Fruit fly (Drosophila melanogaster) whole organism, prepupa: ENCODE data around the gene Snm1.

Experiments
- Blimp-1 ChIP-seq: fragments of 200-800 bp; sonication (Bioruptor generic); optimal IDR thresholded peaks from 3 replicates; lab custom pipeline; 2017; ENCODE audit warnings: missing biosample characterization, missing genetic modification characterization, mild to moderate bottlenecking, moderate library complexity, missing genetic modification reagents
- CG10631 ChIP-seq: fragments of 200-800 bp; sonication (Bioruptor generic); optimal IDR thresholded peaks from 2 replicates; lab custom pipeline; 2016; ENCODE audit warnings: missing biosample characterization, missing genetic modification characterization
- CG11294 ChIP-seq: fragments of 200-800 bp; sonication (Bioruptor generic); IDR thresholded peaks from 2 replicates; pipeline ENCODE4 v1.3.6; 2022; ENCODE audit warnings: missing biosample characterization, missing genetic modification characterization
- CG15336 ChIP-seq: fragments of 200-800 bp; sonication (Bioruptor generic); IDR thresholded peaks from 2 replicates; pipeline ENCODE4 v1.3.6; 2022; ENCODE audit warnings: missing biosample characterization, missing genetic modification characterization
- CG1621 ChIP-seq: fragments of 200-800 bp; sonication (Bioruptor generic); optimal IDR thresholded peaks from 3 replicates; lab custom pipeline; 2018; ENCODE audit warnings: missing biosample characterization, mild to moderate bottlenecking, missing genetic modification characterization
- CG16779 ChIP-seq: fragments of 200-800 bp; sonication (Bioruptor generic); optimal IDR thresholded peaks from 3 replicates; lab custom pipeline; 2017; ENCODE audit warnings: missing biosample characterization, mild to moderate bottlenecking, missing genetic modification characterization
- CG3032 ChIP-seq: fragments of 200-800 bp; optimal IDR thresholded peaks from 2 replicates; lab custom pipeline; 2019; ENCODE audit warnings: missing biosample characterization, mild to moderate bottlenecking, missing genetic modification characterization, moderate library complexity
- CG32006 ChIP-seq: fragments of 200-800 bp; sonication (Bioruptor generic); optimal IDR thresholded peaks from 3 replicates; lab custom pipeline; 2017; ENCODE audit warnings: missing biosample characterization, mild to moderate bottlenecking, missing genetic modification characterization
- CG4318 ChIP-seq: fragments of 200-800 bp; sonication (Bioruptor generic); optimal IDR thresholded peaks from 3 replicates; lab custom pipeline; 2017; ENCODE audit warnings: missing biosample characterization, mild to moderate bottlenecking, missing genetic modification characterization
- CG6163 ChIP-seq: fragments of 200-800 bp; sonication (Bioruptor generic); IDR thresholded peaks from 3 replicates; pipeline ENCODE4 v1.3.6; 2022; ENCODE audit warnings: missing biosample characterization, missing genetic modification characterization
- CG6276 ChIP-seq: fragments of 200-800 bp; sonication (Bioruptor generic); optimal IDR thresholded peaks from 2 replicates; lab custom pipeline; 2017; ENCODE audit warnings: missing biosample characterization, mild to moderate bottlenecking, missing genetic modification characterization
- CG6792 ChIP-seq: fragments of 200-800 bp; sonication (Bioruptor generic); optimal IDR thresholded peaks from 3 replicates; lab custom pipeline; 2016; ENCODE audit warnings: missing biosample characterization, missing genetic modification characterization
- CG6808 ChIP-seq: fragments of 200-800 bp; sonication (Bioruptor generic); optimal IDR thresholded peaks from 3 replicates; lab custom pipeline; 2017; ENCODE audit warnings: missing biosample characterization, missing genetic modification characterization, mild to moderate bottlenecking, moderate library complexity, missing genetic modification reagents
- CG6854 ChIP-seq: fragments of 200-800 bp; sonication (Bioruptor generic); optimal IDR thresholded peaks from 2 replicates; lab custom pipeline; 2017; ENCODE audit warnings: missing biosample characterization, mild to moderate bottlenecking, missing genetic modification characterization
- CG7368 ChIP-seq: fragments of 200-800 bp; sonication (Bioruptor generic); optimal IDR thresholded peaks from 3 replicates; lab custom pipeline; 2016; ENCODE audit warnings: missing biosample characterization, missing genetic modification characterization
- CG8119 ChIP-seq: fragments of 200-800 bp; sonication (Bioruptor generic); IDR thresholded peaks from 3 replicates; pipeline ENCODE4 v1.3.6; 2022; ENCODE audit warnings: missing biosample characterization, missing genetic modification characterization
- CG9139 ChIP-seq: fragments of 200-800 bp; sonication (Bioruptor generic); optimal IDR thresholded peaks from 3 replicates; lab custom pipeline; 2017; ENCODE audit warnings: missing biosample characterization, mild to moderate bottlenecking, missing genetic modification characterization
- Eip75B ChIP-seq: fragments of 200-800 bp; sonication (Bioruptor generic); optimal IDR thresholded peaks from 3 replicates; lab custom pipeline; 2016; ENCODE audit warnings: missing biosample characterization, missing genetic modification characterization
- Eip78C ChIP-seq: fragments of 200-800 bp; sonication (Bioruptor generic); peaks from one replicate; lab custom pipeline; 2016; ENCODE audit warnings: missing biosample characterization, missing genetic modification characterization
- Gug ChIP-seq: fragments of 200-800 bp; sonication (Bioruptor generic); IDR thresholded peaks from 2 replicates; pipeline ENCODE4 v1.3.6; 2022; ENCODE audit warnings: missing biosample characterization, missing genetic modification characterization
- Met ChIP-seq: fragments of 200-800 bp; sonication (Bioruptor generic); optimal IDR thresholded peaks from 3 replicates; lab custom pipeline; 2016; ENCODE audit warnings: missing biosample characterization, missing genetic modification characterization
- OdsH ChIP-seq: fragments of 200-800 bp; sonication (Bioruptor generic); optimal IDR thresholded peaks from 3 replicates; lab custom pipeline; 2016; ENCODE audit warnings: missing biosample characterization, missing genetic modification characterization
- Sox102F ChIP-seq: fragments of 200-800 bp; sonication (Bioruptor generic); optimal IDR thresholded peaks from 2 replicates; lab custom pipeline; 2016; ENCODE audit warnings: missing biosample characterization, mild to moderate bottlenecking, missing genetic modification characterization
- Sox14 ChIP-seq: fragments of 200-800 bp; sonication (Bioruptor generic); optimal IDR thresholded peaks from 3 replicates; lab custom pipeline; 2016; ENCODE audit warnings: missing biosample characterization, missing genetic modification characterization
- Sox15 ChIP-seq: fragments of 200-800 bp; sonication (Bioruptor generic); optimal IDR thresholded peaks from 3 replicates; lab custom pipeline; 2016; ENCODE audit warnings: missing biosample characterization, missing genetic modification characterization
- dac ChIP-seq: fragments of 200-800 bp; sonication (Bioruptor generic); optimal IDR thresholded peaks from 2 replicates; lab custom pipeline; 2017; ENCODE audit warnings: missing biosample characterization, mild to moderate bottlenecking, missing genetic modification characterization
- dsx ChIP-seq: fragments of 200-800 bp; optimal IDR thresholded peaks from 3 replicates; lab custom pipeline; 2019; ENCODE audit warnings: missing biosample characterization, mild to moderate bottlenecking, missing genetic modification characterization, moderate library complexity; ENCODE audit not compliant: poor library complexity, severe bottlenecking
- esn ChIP-seq: fragments of 200-800 bp; sonication (Bioruptor generic); optimal IDR thresholded peaks from 2 replicates; lab custom pipeline; 2016; ENCODE audit warnings: missing biosample characterization, mild to moderate bottlenecking, missing genetic modification characterization, moderate library complexity
- fd59A ChIP-seq: fragments of 200-800 bp; sonication (Bioruptor generic); optimal IDR thresholded peaks from 2 replicates; lab custom pipeline; 2017; ENCODE audit warnings: missing biosample characterization, mild to moderate bottlenecking, missing genetic modification characterization, missing genetic modification reagents
- lz ChIP-seq: fragments of 200-800 bp; sonication (Bioruptor generic); optimal IDR thresholded peaks from 3 replicates; lab custom pipeline; 2016; ENCODE audit warnings: missing biosample characterization, missing genetic modification characterization
- salr ChIP-seq, 2 experiments: fragments of 200-800 bp; sonication (Bioruptor generic); optimal IDR thresholded peaks; 3 replicates each; lab custom pipeline; 2016 to 2018; ENCODE audit warnings: missing biosample characterization in 2 of 2, missing genetic modification characterization in 2 of 2, mild to moderate bottlenecking in 1 of 2
- spab ChIP-seq: fragments of 200-800 bp; sonication (Bioruptor generic); optimal IDR thresholded peaks from 2 replicates; lab custom pipeline; 2017; ENCODE audit warnings: missing biosample characterization, mild to moderate bottlenecking, missing genetic modification characterization, missing genetic modification reagents
- ss ChIP-seq, 2 experiments: fragments of 200-800 bp; sonication (Bioruptor generic); optimal IDR thresholded peaks; 2 replicates in 1 of 2; 3 replicates in 1 of 2; lab custom pipeline; 2017 to 2018; ENCODE audit warnings: mild to moderate bottlenecking in 2 of 2, missing biosample characterization in 2 of 2, missing genetic modification characterization in 2 of 2, moderate library complexity in 1 of 2
- svp ChIP-seq: fragments of 200-800 bp; sonication (Bioruptor generic); peaks from one replicate; lab custom pipeline; 2016; ENCODE audit warnings: missing biosample characterization, missing genetic modification characterization
- vri ChIP-seq: fragments of 200-800 bp; sonication (Bioruptor generic); optimal IDR thresholded peaks from 3 replicates; lab custom pipeline; 2016; ENCODE audit warnings: missing biosample characterization, mild to moderate bottlenecking, missing genetic modification characterization

The Snm1 gene

dm6 chr3R:5568590-5568989 is 13.7 kb downstream of the Snm1 start, which contains the start of the genes CG2931 and Rheb (continued):
- TF ChIP-seq vri (GFP tag; lab: Kevin White, UChicago) (peak; percentile 42), CG4318 (GFP tag; lab: Kevin White, UChicago) (no peak), Blimp-1 (GFP tag; lab: Kevin White, UChicago) (no peak), esn (GFP tag; lab: Kevin White, UChicago) (peak; percentile 65), fd59A (GFP tag; lab: Kevin White, UChicago) (no peak), spab (GFP tag; lab: Kevin White, UChicago) (no peak), CG6163 (no peak), lz (GFP tag; lab: Kevin White, UChicago) (peak; percentile 67), Gug (peak; percentile 46), CG8119 (peak; percentile 30; the same call in 1 of the 3 replicates), Sox14 (GFP tag; lab: Kevin White, UChicago) (peak; percentile 62), svp (GFP tag; lab: Kevin White, UChicago) (peak; percentile 82), Met (GFP tag; lab: Kevin White, UChicago) (no peak), OdsH (GFP tag; lab: Kevin White, UChicago) (no peak), Sox15 (GFP tag; lab: Kevin White, UChicago) (peak; percentile 40), Eip75B (GFP tag; lab: Kevin White, UChicago) (peak; percentile 61), CG6854 (GFP tag; lab: Kevin White, UChicago) (no peak), CG16779 (tag; lab: Kevin White, UChicago) (no peak), dac (peak; percentile 32), CG11294 (no peak), CG32006 (GFP tag; lab: Kevin White, UChicago) (peak; percentile 44), CG6792 (GFP tag; lab: Kevin White, UChicago) (peak; percentile 10), CG3032 (tag; lab: Kevin White, UChicago) (peak; percentile 67), salr (GFP tag; optimal IDR thresholded peaks at IDR 0.05; lab: Kevin White, UChicago) (no peak)
- TF ChIP-seq, all 60 proteins: peak for 34

DNA sequence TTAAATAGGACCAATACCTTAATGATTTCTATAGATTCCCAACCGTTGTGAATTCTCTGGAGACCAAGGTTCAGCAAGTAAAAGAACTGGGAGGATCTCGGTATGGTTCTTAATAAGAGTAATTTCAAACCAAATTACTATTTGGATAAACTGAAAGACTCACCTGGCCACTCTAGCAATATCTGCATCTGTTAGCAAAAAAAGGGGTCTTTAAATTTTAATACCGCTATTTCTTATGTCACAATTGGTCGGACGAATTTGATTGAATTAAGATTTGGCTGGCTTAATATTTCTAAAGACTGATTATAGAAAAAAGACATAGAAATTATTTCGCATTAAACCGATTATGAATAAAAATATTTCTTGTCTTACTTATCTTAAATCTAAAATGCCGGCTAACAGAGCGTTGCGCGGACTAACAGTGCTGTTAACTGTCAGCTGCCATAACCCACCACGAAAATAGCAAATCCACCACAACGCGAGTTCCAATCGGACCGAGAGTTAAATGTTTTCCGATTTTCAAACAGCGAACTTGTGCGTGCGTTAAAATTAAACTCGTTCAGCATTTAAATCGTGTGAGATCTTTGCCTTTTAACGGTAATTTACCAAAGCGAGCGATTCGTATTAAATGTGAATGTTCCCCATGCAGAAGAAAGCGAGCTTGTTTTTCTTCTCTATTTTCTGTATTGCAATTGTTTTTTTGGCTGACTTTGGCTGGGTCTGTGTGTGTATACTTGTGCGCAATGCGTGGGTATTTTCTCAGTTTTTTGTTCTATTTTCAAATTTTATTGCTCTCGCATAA is 16.0 kb downstream of the Snm1 start, which contains the start of gene CRMP:
CRMP (plus strand) TSS at position 474 of the 802 bp plus-strand sequence.
- TF ChIP-seq fd59A (GFP tag; lab: Kevin White, UChicago) = no peak
- peak; percentile 33 for TF ChIP-seq CG9139
- no peak for TF ChIP-seq CG6163
- peak; percentile 48 for TF ChIP-seq CG6808 (GFP tag; lab: Kevin White, UChicago)
- TF ChIP-seq Eip78C (GFP tag; lab: Kevin White, UChicago) = peak; percentile 52
- TF ChIP-seq ss (GFP tag; optimal IDR thresholded peaks at IDR 0.05; lab: Kevin White, UChicago) = peak; percentile 13 to 50
- no peak for TF ChIP-seq CG6792 (GFP tag; lab: Kevin White, UChicago)
- no peak for TF ChIP-seq CG10631 (GFP tag; lab: Kevin White, UChicago)
- peak; percentile 45 for TF ChIP-seq CG6854 (GFP tag; lab: Kevin White, UChicago)
- peak; percentile 0 for TF ChIP-seq CG16779 (tag; lab: Kevin White, UChicago)
- no peak for TF ChIP-seq Gug
- TF ChIP-seq CG7368 = no peak
- 0 out of 3 replicates have a peak, but pooled peaks have one; percentile 44 for TF ChIP-seq CG8119
- TF ChIP-seq CG1621 (tag; lab: Kevin White, UChicago) = peak; percentile 4
- peak; percentile 31; the same call in 1 of the 2 replicates for TF ChIP-seq CG15336
- TF ChIP-seq Sox102F (GFP tag; lab: Kevin White, UChicago) = no peak
- TF ChIP-seq Eip75B (GFP tag; lab: Kevin White, UChicago) = no peak
- TF ChIP-seq CG6276 (GFP tag; lab: Kevin White, UChicago) = peak; percentile 62
- TF ChIP-seq dsx = peak; percentile 17
- TF ChIP-seq, all 60 proteins: peak for 11

- TF ChIP-seq Eip78C (GFP tag; lab: Kevin White, UChicago) = peak; percentile 53
- TF ChIP-seq CG15336 = no peak
Measured at dm6 chr3R:5571437-5571750, 16.5 kb downstream of the Snm1 start.
